Fruit fly (Drosophila melanogaster): ENCODE data around the gene CG3987.

DNA sequence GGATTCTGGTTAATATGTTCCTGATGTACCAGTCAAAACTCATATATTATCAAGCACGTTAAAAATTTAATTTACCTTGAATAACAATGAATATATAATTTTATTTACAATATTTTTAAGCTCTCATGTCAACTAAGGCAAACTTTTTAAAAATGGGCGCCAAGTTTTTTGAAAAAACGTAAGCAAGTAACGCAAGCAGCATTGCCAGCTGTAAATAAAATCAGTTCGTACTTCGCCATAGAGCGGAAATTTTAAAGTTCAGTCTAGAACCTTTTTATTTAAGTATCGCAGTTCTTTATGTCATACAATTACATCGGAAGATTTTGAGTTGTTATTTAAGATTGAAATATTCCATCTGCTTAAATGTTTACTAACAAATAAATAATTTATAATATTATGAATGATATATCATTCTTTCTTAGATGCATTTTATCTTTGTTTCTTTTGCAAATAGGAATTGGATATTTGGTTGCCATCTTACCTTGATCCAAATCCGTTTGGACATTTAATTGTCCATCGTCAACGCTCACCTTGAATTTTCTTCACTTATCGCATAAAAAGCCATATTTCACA lies 8.2 kb downstream of the CG3987 start:
- TF ChIP-seq dmrt93B (GFP tag; optimal IDR thresholded peaks at IDR 0.05) (no peak), rgr (GFP tag; optimal IDR thresholded peaks at IDR 0.05) (no peak), CG32264 (GFP tag; optimal IDR thresholded peaks at IDR 0.05) (no peak), ey (GFP tag; optimal IDR thresholded peaks at IDR 0.05) (no peak)
